Fruit fly (Drosophila melanogaster) whole organism, embryonic: ENCODE data around the gene cher.

Experiments
- Atf3 ChIP-seq: fragments of 200-800 bp; sonication (Bioruptor generic); optimal IDR thresholded peaks from 3 replicates; lab custom pipeline; 2016; ENCODE audit warnings: missing biosample characterization, missing genetic modification characterization
- CG10209 ChIP-seq: fragments of 200-800 bp; sonication (Bioruptor generic); optimal IDR thresholded peaks from 3 replicates; lab custom pipeline; 2017; ENCODE audit warnings: missing biosample characterization, mild to moderate bottlenecking, missing genetic modification characterization, missing genetic modification reagents
- CG1024 ChIP-seq: fragments of 200-800 bp; sonication (Bioruptor generic); IDR thresholded peaks from 2 replicates; pipeline ENCODE4 v1.3.6; 2022; ENCODE audit warnings: missing biosample characterization, missing genetic modification characterization
- CG10543 ChIP-seq: fragments of 200-800 bp; sonication (Bioruptor generic); optimal IDR thresholded peaks from 3 replicates; lab custom pipeline; 2017; ENCODE audit warnings: missing biosample characterization, mild to moderate bottlenecking, missing genetic modification characterization, moderate library complexity
- CG10654 ChIP-seq: fragments of 200-800 bp; sonication (Bioruptor generic); optimal IDR thresholded peaks from 2 replicates; lab custom pipeline; 2016; ENCODE audit warnings: missing biosample characterization, missing genetic modification characterization
- CG11504 ChIP-seq: fragments of 200-800 bp; sonication (Bioruptor generic); optimal IDR thresholded peaks from 3 replicates; lab custom pipeline; 2019; ENCODE audit warnings: missing biosample characterization, mild to moderate bottlenecking, missing genetic modification characterization, moderate library complexity
- CG13775 ChIP-seq: fragments of 200-800 bp; sonication (Bioruptor generic); optimal IDR thresholded peaks from 3 replicates; lab custom pipeline; 2017; ENCODE audit warnings: missing biosample characterization, mild to moderate bottlenecking, missing genetic modification characterization
- CG14710 ChIP-seq: fragments of 200-800 bp; sonication (Bioruptor generic); optimal IDR thresholded peaks from 3 replicates; lab custom pipeline; 2019; ENCODE audit warnings: missing biosample characterization, mild to moderate bottlenecking, missing genetic modification characterization, moderate library complexity
- CG16813 ChIP-seq: fragments of 200-800 bp; sonication (Bioruptor generic); IDR thresholded peaks from 3 replicates; pipeline ENCODE4 v1.3.6; 2022; ENCODE audit warnings: missing biosample characterization, missing genetic modification characterization; ENCODE audit not compliant: partially characterized antibody
- CG18619 ChIP-seq: fragments of 200-800 bp; sonication (Bioruptor generic); optimal IDR thresholded peaks from 3 replicates; lab custom pipeline; 2017; ENCODE audit warnings: missing biosample characterization, mild to moderate bottlenecking, missing genetic modification characterization
- CG2199 ChIP-seq: fragments of 200-800 bp; sonication (Bioruptor generic); IDR thresholded peaks from 3 replicates; pipeline ENCODE4 v1.3.6; 2022; ENCODE audit warnings: missing biosample characterization, missing genetic modification characterization
- CG2202 ChIP-seq: fragments of 200-800 bp; sonication (Bioruptor generic); optimal IDR thresholded peaks from 2 replicates; lab custom pipeline; 2018; ENCODE audit warnings: missing biosample characterization, mild to moderate bottlenecking, missing genetic modification characterization
- CG32772 ChIP-seq: fragments of 200-800 bp; sonication (Bioruptor generic); IDR thresholded peaks from 2 replicates; pipeline ENCODE4 v1.3.6; 2022; ENCODE audit warnings: missing biosample characterization, missing genetic modification characterization
- CG3838 ChIP-seq: fragments of 200-800 bp; sonication (Bioruptor generic); optimal IDR thresholded peaks from 3 replicates; lab custom pipeline; 2016; ENCODE audit warnings: missing biosample characterization, missing genetic modification characterization
- CG4730 ChIP-seq: fragments of 200-800 bp; sonication (Bioruptor generic); IDR thresholded peaks from 2 replicates; pipeline ENCODE4 v1.3.6; 2022; ENCODE audit warnings: missing biosample characterization, missing genetic modification characterization
- CG6254 ChIP-seq: fragments of 200-800 bp; sonication (Bioruptor generic); optimal IDR thresholded peaks from 3 replicates; lab custom pipeline; 2017; ENCODE audit warnings: mild to moderate bottlenecking, missing biosample characterization, missing genetic modification reagents, missing genetic modification characterization
- CG7357 ChIP-seq: fragments of 200-800 bp; sonication (Bioruptor generic); IDR thresholded peaks from 3 replicates; pipeline ENCODE4 v1.3.6; 2022; ENCODE audit warnings: missing biosample characterization, missing genetic modification characterization
- CoRest ChIP-seq: fragments of 200-800 bp; sonication (Bioruptor generic); optimal IDR thresholded peaks from 3 replicates; lab custom pipeline; 2018; ENCODE audit warnings: missing biosample characterization, mild to moderate bottlenecking, missing genetic modification characterization, moderate library complexity
- Dfd ChIP-seq, 2 experiments: fragments of >200 bp; optimal IDR thresholded peaks; 2 replicates each; lab custom pipeline; 2017; ENCODE audit warnings: missing biosample characterization in 2 of 2, missing genetic modification characterization in 2 of 2
- Gug ChIP-seq: fragments of 200-800 bp; sonication (Bioruptor generic); IDR thresholded peaks from 4 replicates; pipeline ENCODE4 v1.3.6; 2022; ENCODE audit warnings: missing biosample characterization, missing genetic modification characterization
- HLH4C ChIP-seq: fragments of 200-800 bp; sonication (Bioruptor generic); IDR thresholded peaks from 3 replicates; pipeline ENCODE4 v1.3.6; 2022; ENCODE audit warnings: missing biosample characterization, missing genetic modification characterization; ENCODE audit not compliant: partially characterized antibody
- HLHmδ ChIP-seq: fragments of 200-800 bp; sonication (Bioruptor generic); optimal IDR thresholded peaks from 2 replicates; lab custom pipeline; 2018; ENCODE audit warnings: missing biosample characterization, mild to moderate bottlenecking, missing genetic modification characterization, moderate library complexity
- Lim3 ChIP-seq: fragments of 200-800 bp; sonication (Bioruptor generic); IDR thresholded peaks from 2 replicates; pipeline ENCODE4 v1.3.6; 2022; ENCODE audit warnings: missing biosample characterization, missing genetic modification characterization
- Optix ChIP-seq: fragments of 200-800 bp; sonication (Bioruptor generic); IDR thresholded peaks from 3 replicates; pipeline ENCODE4 v1.3.6; 2022; ENCODE audit warnings: missing biosample characterization, missing genetic modification characterization
- Pdp1 ChIP-seq, 2 experiments: fragments of 200-800 bp; sonication (Bioruptor generic); optimal IDR thresholded peaks; 3 replicates each; lab custom pipeline; 2016; ENCODE audit warnings: missing biosample characterization in 2 of 2, missing genetic modification characterization in 2 of 2, mild to moderate bottlenecking in 1 of 2, moderate library complexity in 1 of 2
- Rfx ChIP-seq: fragments of 200-800 bp; sonication (Bioruptor generic); IDR thresholded peaks from 2 replicates; pipeline ENCODE4 v1.3.6; 2022; ENCODE audit warnings: missing biosample characterization, missing genetic modification characterization
- Scr ChIP-seq: fragments of 200-800 bp; sonication (Bioruptor generic); IDR thresholded peaks from 2 replicates; pipeline ENCODE4 v1.3.6; 2022; ENCODE audit warnings: missing biosample characterization, missing genetic modification characterization; ENCODE audit not compliant: partially characterized antibody
- Taf1 ChIP-seq: fragments of 200-800 bp; sonication (Bioruptor generic); IDR thresholded peaks from 2 replicates; pipeline ENCODE4 v1.3.6; 2022; ENCODE audit warnings: missing biosample characterization, missing genetic modification characterization
- Tbp ChIP-seq: fragments of >200 bp; optimal IDR thresholded peaks from 2 replicates; lab custom pipeline; 2018; ENCODE audit warnings: missing biosample characterization, missing genetic modification characterization
- abd-A ChIP-seq: fragments of 200-800 bp; sonication (Bioruptor generic); optimal IDR thresholded peaks from 3 replicates; lab custom pipeline; 2019; ENCODE audit warnings: missing biosample characterization, mild to moderate bottlenecking, missing genetic modification characterization, moderate library complexity
- bbx ChIP-seq: fragments of 200-800 bp; sonication (Bioruptor generic); IDR thresholded peaks from 2 replicates; pipeline ENCODE4 v1.3.6; 2022; ENCODE audit warnings: missing biosample characterization, missing genetic modification characterization; ENCODE audit not compliant: partially characterized antibody
- btn ChIP-seq: fragments of 200-800 bp; sonication (Bioruptor generic); optimal IDR thresholded peaks from 2 replicates; lab custom pipeline; 2016; ENCODE audit warnings: missing biosample characterization, missing genetic modification characterization
- cato ChIP-seq: fragments of 200-800 bp; sonication (Bioruptor generic); optimal IDR thresholded peaks from 2 replicates; lab custom pipeline; 2016; ENCODE audit warnings: missing biosample characterization, missing genetic modification characterization, borderline replicate concordance
- cg ChIP-seq: fragments of 200-800 bp; sonication (Bioruptor generic); optimal IDR thresholded peaks from 3 replicates; lab custom pipeline; 2019; ENCODE audit warnings: missing biosample characterization, mild to moderate bottlenecking, missing genetic modification characterization, moderate library complexity
- chm ChIP-seq: fragments of 200-800 bp; sonication (Bioruptor generic); IDR thresholded peaks from 2 replicates; pipeline ENCODE4 v1.3.6; 2022; ENCODE audit warnings: missing biosample characterization, missing genetic modification characterization
- corto ChIP-seq: fragments of 200-800 bp; sonication (Bioruptor generic); optimal IDR thresholded peaks from 2 replicates; lab custom pipeline; 2016; ENCODE audit warnings: missing biosample characterization, mild to moderate bottlenecking, missing genetic modification characterization, moderate library complexity
- ems ChIP-seq: fragments of 200-800 bp; sonication (Bioruptor generic); optimal IDR thresholded peaks from 3 replicates; lab custom pipeline; 2016; ENCODE audit warnings: missing biosample characterization, missing genetic modification characterization
- hb ChIP-seq: fragments of 200-800 bp; sonication (Bioruptor generic); IDR thresholded peaks from 3 replicates; pipeline ENCODE4 v1.3.6; 2022; ENCODE audit warnings: missing biosample characterization, missing genetic modification characterization; ENCODE audit not compliant: partially characterized antibody
- inv ChIP-seq: fragments of 200-800 bp; sonication (Bioruptor generic); IDR thresholded peaks from 2 replicates; pipeline ENCODE4 v1.3.6; 2022; ENCODE audit warnings: missing biosample characterization, missing genetic modification characterization; ENCODE audit not compliant: partially characterized antibody
- klu ChIP-seq: fragments of 200-800 bp; sonication (Bioruptor generic); IDR thresholded peaks from 2 replicates; pipeline ENCODE4 v1.3.6; 2022; ENCODE audit warnings: missing biosample characterization, missing genetic modification characterization
- oc ChIP-seq: fragments of 200-800 bp; sonication (Bioruptor generic); optimal IDR thresholded peaks from 2 replicates; lab custom pipeline; 2018; ENCODE audit warnings: missing biosample characterization, mild to moderate bottlenecking, missing genetic modification characterization, moderate library complexity
- run ChIP-seq: fragments of 200-800 bp; sonication (Bioruptor generic); optimal IDR thresholded peaks from 3 replicates; lab custom pipeline; 2018; ENCODE audit warnings: missing biosample characterization, mild to moderate bottlenecking, missing genetic modification characterization
- salm ChIP-seq: fragments of 200-800 bp; sonication (Bioruptor generic); optimal IDR thresholded peaks from 2 replicates; lab custom pipeline; 2018; ENCODE audit warnings: missing biosample characterization, mild to moderate bottlenecking, missing genetic modification characterization
- seq ChIP-seq: fragments of 200-800 bp; sonication (Bioruptor generic); IDR thresholded peaks from 2 replicates; pipeline ENCODE4 v1.3.6; 2022; ENCODE audit warnings: missing biosample characterization, missing genetic modification characterization
- slbo ChIP-seq: fragments of 200-800 bp; sonication (Bioruptor generic); IDR thresholded peaks from 2 replicates; pipeline ENCODE4 v1.3.6; 2022; ENCODE audit warnings: missing biosample characterization, missing genetic modification characterization
- tio ChIP-seq: fragments of 200-800 bp; sonication (Bioruptor generic); optimal IDR thresholded peaks from 2 replicates; lab custom pipeline; 2017; ENCODE audit warnings: missing biosample characterization, missing genetic modification characterization, inconsistent platforms
- tll ChIP-seq, 2 experiments: fragments of 200-800 bp in 1 of 2; fragments of >200 bp in 1 of 2; sonication (Bioruptor generic) in 1 of 2; optimal IDR thresholded peaks; 2 replicates each; lab custom pipeline; 2017 to 2019; ENCODE audit warnings: missing biosample characterization in 2 of 2, missing genetic modification characterization in 2 of 2, mild to moderate bottlenecking in 1 of 2, moderate library complexity in 1 of 2
- toy ChIP-seq: fragments of 200-800 bp; sonication (Bioruptor generic); IDR thresholded peaks from 2 replicates; pipeline ENCODE4 v1.3.6; 2022; ENCODE audit warnings: missing biosample characterization, missing genetic modification characterization

cher gene

dm6 chr3R:17065018-17065784 lies 60.0 kb downstream of the cher start (continued):
- peak; percentile 96 for TF ChIP-seq oc (tag; lab: Kevin White, UChicago)
- peak; percentile 87 for TF ChIP-seq cg (GFP tag; lab: Kevin White, UChicago)
- TF ChIP-seq seq (GFP tag; lab: Robert Waterston, UW), result peak; percentile 81
- 0 out of 2 replicates have a peak, but pooled peaks have one; percentile 9 for TF ChIP-seq Scr (GFP tag; lab: Robert Waterston, UW)
- TF ChIP-seq CG1024, result no peak; the same call in none of the 2 replicates
- TF ChIP-seq hb (GFP tag; lab: Robert Waterston, UW), result no peak
- TF ChIP-seq abd-A, result peak; percentile 96
- no peak for TF ChIP-seq HLHmδ (GFP tag; lab: Kevin White, UChicago)
- peak; percentile 89 for TF ChIP-seq CG10654 (GFP tag; lab: Kevin White, UChicago)
- no peak for TF ChIP-seq inv (GFP tag; lab: Robert Waterston, UW)
- TF ChIP-seq CoRest (tag; lab: Kevin White, UChicago), result peak; percentile 96
- TF ChIP-seq tio, result peak; percentile 88
- TF ChIP-seq CG4730 (GFP tag; lab: Robert Waterston, UW), result peak; percentile 78
- TF ChIP-seq corto (GFP tag; lab: Kevin White, UChicago), result peak; percentile 96
- TF ChIP-seq CG2202, result peak; percentile 74
- TF ChIP-seq Tbp (GFP tag; lab: Kevin White, UChicago), result no peak
- TF ChIP-seq Rfx (GFP tag; lab: Robert Waterston, UW), result peak; percentile 91
- peak; percentile 88 for TF ChIP-seq slbo (GFP tag; lab: Robert Waterston, UW)
- peak; percentile 67 for TF ChIP-seq cato (GFP tag; lab: Kevin White, UChicago)
- TF ChIP-seq CG14710 (tag; lab: Kevin White, UChicago), result peak; percentile 91
- peak; percentile 93 for TF ChIP-seq run (tag; lab: Kevin White, UChicago)
- TF ChIP-seq CG18619 (GFP tag; lab: Kevin White, UChicago), result peak; percentile 92
- peak; percentile 76 for TF ChIP-seq Gug (GFP tag; lab: Robert Waterston, UW)
- peak; percentile 84 for TF ChIP-seq CG32772 (GFP tag; lab: Robert Waterston, UW)
- peak; percentile 80 for TF ChIP-seq CG6254
- TF ChIP-seq CG16813, result 0 out of 3 replicates have a peak, but pooled peaks have one; percentile 12
- no peak for TF ChIP-seq Dfd (GFP tag; optimal IDR thresholded peaks at IDR 0.05; lab: Kevin White, UChicago)
- peak; percentile 19; the same call in 1 of the 3 replicates for TF ChIP-seq HLH4C (GFP tag; lab: Robert Waterston, UW)
- peak; percentile 83 for TF ChIP-seq CG3838 (GFP tag; lab: Kevin White, UChicago)
- TF ChIP-seq CG10543 (GFP tag; lab: Kevin White, UChicago), result peak; percentile 97
- TF ChIP-seq Lim3 (GFP tag; lab: Robert Waterston, UW), result peak; percentile 35; the same call in 1 of the 2 replicates
- peak; percentile 79 for TF ChIP-seq CG2199 (GFP tag; lab: Robert Waterston, UW)
- peak; percentile 60 for TF ChIP-seq btn
- peak; percentile 67; the same call in 1 of the 2 replicates for TF ChIP-seq toy (GFP tag; lab: Robert Waterston, UW)
- peak; percentile 79 for TF ChIP-seq klu (GFP tag; lab: Robert Waterston, UW)
- TF ChIP-seq Atf3 (GFP tag; lab: Kevin White, UChicago), result peak; percentile 83
- peak; percentile 65; the same call in 1 of the 2 replicates for TF ChIP-seq Taf1 (GFP tag; lab: Robert Waterston, UW)
- peak; percentile 45 for TF ChIP-seq bbx
- peak; percentile 83 to 92 for TF ChIP-seq Pdp1 (GFP tag; optimal IDR thresholded peaks at IDR 0.05; lab: Kevin White, UChicago)
- TF ChIP-seq ems (GFP tag; lab: Kevin White, UChicago), result peak; percentile 89
- peak; percentile 93 for TF ChIP-seq salm (tag; lab: Kevin White, UChicago)
- peak; percentile 90 for TF ChIP-seq CG13775 (GFP tag; lab: Kevin White, UChicago)
- peak; percentile 78 for TF ChIP-seq CG7357 (GFP tag; lab: Robert Waterston, UW)
- TF ChIP-seq Optix, result no peak
- TF ChIP-seq chm (GFP tag; lab: Robert Waterston, UW), result peak; percentile 54; the same call in 1 of the 2 replicates
- TF ChIP-seq tll (GFP tag; optimal IDR thresholded peaks at IDR 0.05; lab: Kevin White, UChicago), result no peak
- peak; percentile 95 for TF ChIP-seq CG11504 (tag; lab: Kevin White, UChicago)
- peak; percentile 93 for TF ChIP-seq CG10209
